Fruit fly (Drosophila melanogaster): ENCODE measurements around the gene CG15879.

dm6 chr3L:2145019-2145418 lies 23.9 kb downstream of the CG15879 start:
- TF ChIP-seq Dref (GFP tag; IDR thresholded peaks at IDR 0.05), result no peak
- no peak for TF ChIP-seq CG17361 (GFP tag; IDR thresholded peaks at IDR 0.05)
- TF ChIP-seq CG10209 (GFP tag; optimal IDR thresholded peaks at IDR 0.05), result no peak
- no peak for TF ChIP-seq CG13296 (GFP tag; optimal IDR thresholded peaks at IDR 0.05)
- no peak for TF ChIP-seq CG7928 (GFP tag; optimal IDR thresholded peaks at IDR 0.05)
- TF ChIP-seq Taf1 (GFP tag; IDR thresholded peaks at IDR 0.05), result no peak
- no peak for TF ChIP-seq unc-4 (GFP tag; IDR thresholded peaks at IDR 0.05; ENCODE audit: partially characterized antibody)

All from whole organism, embryonic.